Fruit fly (Drosophila melanogaster) whole organism, adult: ENCODE results near the gene CG15036.

Source experiments
- CG11617 ChIP-seq: fragments of 200-800 bp; sonication (Bioruptor generic); optimal IDR thresholded peaks from 2 replicates; lab custom pipeline; 2017; ENCODE audit warnings: mild to moderate bottlenecking, missing biosample characterization, missing genetic modification reagents, missing genetic modification characterization
- CG12768 ChIP-seq: fragments of 200-800 bp; sonication (Bioruptor generic); optimal IDR thresholded peaks from 2 replicates; lab custom pipeline; 2017; ENCODE audit warnings: missing biosample characterization, missing genetic modification characterization, mild to moderate bottlenecking, moderate library complexity, missing genetic modification reagents
- CG14711 ChIP-seq: fragments of 200-800 bp; sonication (Bioruptor generic); optimal IDR thresholded peaks from 2 replicates; lab custom pipeline; 2018; ENCODE audit warnings: missing biosample characterization, mild to moderate bottlenecking, missing genetic modification characterization, moderate library complexity
- CG1620 ChIP-seq: fragments of 200-800 bp; sonication (Bioruptor generic); optimal IDR thresholded peaks from 2 replicates; lab custom pipeline; 2016; ENCODE audit warnings: missing biosample characterization, missing genetic modification characterization
- CG33017 ChIP-seq: fragments of 200-800 bp; sonication (Bioruptor generic); optimal IDR thresholded peaks from 2 replicates; lab custom pipeline; 2018; ENCODE audit warnings: missing biosample characterization, mild to moderate bottlenecking, missing genetic modification characterization, moderate library complexity
- CG5204 ChIP-seq: fragments of 200-800 bp; sonication (Bioruptor generic); optimal IDR thresholded peaks from 2 replicates; lab custom pipeline; 2016; ENCODE audit warnings: missing biosample characterization, missing genetic modification characterization
- CG7045 ChIP-seq: fragments of 200-800 bp; sonication (Bioruptor generic); optimal IDR thresholded peaks from 2 replicates; lab custom pipeline; 2017; ENCODE audit warnings: missing biosample characterization, mild to moderate bottlenecking, missing genetic modification characterization
- CG7101 ChIP-seq: fragments of 200-800 bp; sonication (Bioruptor generic); optimal IDR thresholded peaks from 2 replicates; lab custom pipeline; 2018; ENCODE audit warnings: missing biosample characterization, mild to moderate bottlenecking, missing genetic modification characterization, moderate library complexity
- Clk ChIP-seq: fragments of 200-800 bp; sonication (Bioruptor generic); optimal IDR thresholded peaks from 2 replicates; lab custom pipeline; 2017; ENCODE audit warnings: missing biosample characterization, missing genetic modification characterization
- Crg-1 ChIP-seq: fragments of 200-800 bp; sonication (Bioruptor generic); optimal IDR thresholded peaks from 2 replicates; lab custom pipeline; 2016; ENCODE audit warnings: missing biosample characterization, missing genetic modification characterization
- Hr96 ChIP-seq: fragments of 200-800 bp; sonication (Bioruptor generic); optimal IDR thresholded peaks from 2 replicates; lab custom pipeline; 2016; ENCODE audit warnings: missing biosample characterization, missing genetic modification characterization
- Mnt ChIP-seq: fragments of 200-800 bp; sonication (Bioruptor generic); optimal IDR thresholded peaks from 2 replicates; lab custom pipeline; 2016; ENCODE audit warnings: missing biosample characterization, mild to moderate bottlenecking, missing genetic modification characterization
- bab1 ChIP-seq: fragments of 200-800 bp; sonication (Bioruptor generic); optimal IDR thresholded peaks from 3 replicates; lab custom pipeline; 2019; ENCODE audit warnings: missing biosample characterization, mild to moderate bottlenecking, missing genetic modification characterization, moderate library complexity
- cic ChIP-seq: fragments of 200-800 bp; sonication (Bioruptor generic); optimal IDR thresholded peaks from 2 replicates; lab custom pipeline; 2017; ENCODE audit warnings: missing biosample characterization, mild to moderate bottlenecking, missing genetic modification characterization, moderate library complexity
- cnc ChIP-seq, 2 experiments: fragments of >200 bp; optimal IDR thresholded peaks; 2 replicates each; lab custom pipeline; 2017
- kay ChIP-seq: fragments of 200-800 bp; sonication (Bioruptor generic); peaks from one replicate; lab custom pipeline; 2016; ENCODE audit warnings: missing biosample characterization, missing genetic modification characterization, borderline replicate concordance
- ovo ChIP-seq: fragments of 200-800 bp; sonication (Bioruptor generic); optimal IDR thresholded peaks from 2 replicates; lab custom pipeline; 2016; ENCODE audit warnings: missing biosample characterization, missing genetic modification characterization
- pad ChIP-seq: fragments of 200-800 bp; sonication (Bioruptor generic); optimal IDR thresholded peaks from 3 replicates; lab custom pipeline; 2017; ENCODE audit warnings: missing biosample characterization, missing genetic modification characterization, mild to moderate bottlenecking, moderate library complexity, missing genetic modification reagents
- tj ChIP-seq: fragments of 200-800 bp; sonication (Bioruptor generic); optimal IDR thresholded peaks from 3 replicates; lab custom pipeline; 2017; ENCODE audit warnings: missing biosample characterization, mild to moderate bottlenecking, missing genetic modification characterization, moderate library complexity
- toe ChIP-seq: fragments of 200-800 bp; sonication (Bioruptor generic); optimal IDR thresholded peaks from 2 replicates; lab custom pipeline; 2016; ENCODE audit warnings: missing biosample characterization, missing genetic modification characterization

The CG15036 gene

DNA sequence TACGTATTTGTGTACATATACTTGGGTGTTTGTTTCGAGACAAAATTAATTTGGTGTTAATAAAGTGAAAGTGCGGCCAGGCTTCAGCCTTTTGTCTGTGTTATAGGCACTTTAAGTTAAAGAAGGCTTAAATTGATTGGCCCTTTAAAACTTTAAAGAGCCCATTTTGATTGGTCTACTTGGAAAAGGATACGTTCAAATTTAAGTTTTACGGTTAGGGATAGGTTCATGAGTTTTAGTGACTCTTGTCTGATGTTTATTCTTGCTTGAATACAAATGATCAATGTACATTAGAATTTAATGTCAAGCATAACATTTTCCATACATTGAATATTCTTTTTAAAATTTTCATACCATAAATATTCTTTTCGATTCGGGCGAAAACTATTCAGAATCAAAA is 17.7 kb downstream of the CG15036 start, which contains the start of gene CG32727:
CG32727 (plus strand) TSS at position 301 of the 400 bp plus-strand sequence.
- TF ChIP-seq CG12768 (GFP tag; lab: Kevin White, UChicago) (no peak), CG7045 (GFP tag; lab: Kevin White, UChicago) (no peak), CG7101 (tag; lab: Kevin White, UChicago) (no peak), pad (GFP tag; lab: Kevin White, UChicago) (no peak)

dm6 chrX:7405697-7406096 is 18.9 kb downstream of the CG15036 start, which contains the start of gene CG1677:
TSS of gene CG1677 (minus strand) at chrX:7405797.
- TF ChIP-seq CG33017 (tag; lab: Kevin White, UChicago) (no peak), bab1 (no peak), Crg-1 (GFP tag; lab: Kevin White, UChicago) (no peak), ovo (GFP tag; lab: Kevin White, UChicago) (no peak), tj (GFP tag; lab: Kevin White, UChicago) (no peak), toe (no peak)

dm6 chrX:7403074-7403473 is 21.6 kb downstream of the CG15036 start, which contains the start of gene CG15035:
TSS of gene CG15035 (minus strand) at chrX:7403174.
- no peak for TF ChIP-seq CG1620 (GFP tag; lab: Kevin White, UChicago)
- no peak for TF ChIP-seq CG33017 (tag; lab: Kevin White, UChicago)
- TF ChIP-seq kay (GFP tag; lab: Kevin White, UChicago), result no peak
- no peak for TF ChIP-seq CG7101 (tag; lab: Kevin White, UChicago)
- TF ChIP-seq bab1, result no peak
- no peak for TF ChIP-seq CG5204
- TF ChIP-seq cnc (optimal IDR thresholded peaks at IDR 0.05; lab: Kevin White, UChicago), result no peak
- no peak for TF ChIP-seq pad (GFP tag; lab: Kevin White, UChicago)
- TF ChIP-seq CG12768 (GFP tag; lab: Kevin White, UChicago), result no peak
- no peak for TF ChIP-seq CG7045 (GFP tag; lab: Kevin White, UChicago)
- no peak for TF ChIP-seq ovo (GFP tag; lab: Kevin White, UChicago)

- no peak for TF ChIP-seq kay (GFP tag; lab: Kevin White, UChicago)
- no peak for TF ChIP-seq CG14711 (tag; lab: Kevin White, UChicago)
- TF ChIP-seq cnc (optimal IDR thresholded peaks at IDR 0.05; lab: Kevin White, UChicago), result no peak
- no peak for TF ChIP-seq Hr96 (GFP tag; lab: Kevin White, UChicago)
- no peak for TF ChIP-seq CG7045 (GFP tag; lab: Kevin White, UChicago)
- no peak for TF ChIP-seq tj (GFP tag; lab: Kevin White, UChicago)
- no peak for TF ChIP-seq CG33017 (tag; lab: Kevin White, UChicago)
- no peak for TF ChIP-seq Crg-1 (GFP tag; lab: Kevin White, UChicago)
- TF ChIP-seq Clk (GFP tag; lab: Kevin White, UChicago), result no peak
- no peak for TF ChIP-seq CG12768 (GFP tag; lab: Kevin White, UChicago)
- TF ChIP-seq CG11617 (GFP tag; lab: Kevin White, UChicago), result no peak
- no peak for TF ChIP-seq cic (GFP tag; lab: Kevin White, UChicago)
- TF ChIP-seq toe, result no peak
- no peak for TF ChIP-seq Mnt (GFP tag; lab: Kevin White, UChicago)
- TF ChIP-seq bab1, result no peak
- TF ChIP-seq ovo (GFP tag; lab: Kevin White, UChicago), result no peak
Observed at dm6 chrX:7382890-7383289, 41.8 kb downstream of the CG15036 start, which contains the start of gene CG42781. TSS of gene CG42781 (minus strand) at chrX:7382990.

- TF ChIP-seq CG7101 (tag; lab: Kevin White, UChicago) (no peak), kay (GFP tag; lab: Kevin White, UChicago) (no peak), bab1 (no peak), Hr96 (GFP tag; lab: Kevin White, UChicago) (no peak), CG12768 (GFP tag; lab: Kevin White, UChicago) (no peak), tj (GFP tag; lab: Kevin White, UChicago) (no peak), CG11617 (GFP tag; lab: Kevin White, UChicago) (no peak), cic (GFP tag; lab: Kevin White, UChicago) (no peak), CG7045 (GFP tag; lab: Kevin White, UChicago) (no peak), CG1620 (GFP tag; lab: Kevin White, UChicago) (no peak)
Observed at dm6 chrX:7379569-7379968, 45.1 kb downstream of the CG15036 start.

dm6 chrX:7377840-7378239 is 46.8 kb downstream of the CG15036 start, which contains the start of gene CheA7a:
TSS of gene CheA7a (plus strand) at chrX:7378140.
- TF ChIP-seq Clk (GFP tag; lab: Kevin White, UChicago), result no peak
- no peak for TF ChIP-seq CG33017 (tag; lab: Kevin White, UChicago)
- no peak for TF ChIP-seq cic (GFP tag; lab: Kevin White, UChicago)
- TF ChIP-seq CG11617 (GFP tag; lab: Kevin White, UChicago), result no peak
- TF ChIP-seq CG1620 (GFP tag; lab: Kevin White, UChicago), result no peak
- no peak for TF ChIP-seq pad (GFP tag; lab: Kevin White, UChicago)
- TF ChIP-seq kay (GFP tag; lab: Kevin White, UChicago), result no peak
- TF ChIP-seq cnc (optimal IDR thresholded peaks at IDR 0.05; lab: Kevin White, UChicago), result no peak
- no peak for TF ChIP-seq CG12768 (GFP tag; lab: Kevin White, UChicago)
- no peak for TF ChIP-seq Mnt (GFP tag; lab: Kevin White, UChicago)
- no peak for TF ChIP-seq ovo (GFP tag; lab: Kevin White, UChicago)
- no peak for TF ChIP-seq CG7045 (GFP tag; lab: Kevin White, UChicago)
